Fruit fly (Drosophila melanogaster) whole organism, adult: ENCODE data around the gene Arp1.
A peak's percentile ranks its signal among the peaks of the same experiment; 100 is the strongest.

ENCODE experiments used
- CG11617 ChIP-seq: fragments of 200-800 bp; sonication (Bioruptor generic); optimal IDR thresholded peaks from 2 replicates; lab custom pipeline; 2017; ENCODE audit warnings: mild to moderate bottlenecking, missing biosample characterization, missing genetic modification reagents, missing genetic modification characterization
- CG12768 ChIP-seq: fragments of 200-800 bp; sonication (Bioruptor generic); optimal IDR thresholded peaks from 2 replicates; lab custom pipeline; 2017; ENCODE audit warnings: missing biosample characterization, missing genetic modification characterization, mild to moderate bottlenecking, moderate library complexity, missing genetic modification reagents
- CG14711 ChIP-seq: fragments of 200-800 bp; sonication (Bioruptor generic); optimal IDR thresholded peaks from 2 replicates; lab custom pipeline; 2018; ENCODE audit warnings: missing biosample characterization, mild to moderate bottlenecking, missing genetic modification characterization, moderate library complexity
- CG1620 ChIP-seq: fragments of 200-800 bp; sonication (Bioruptor generic); optimal IDR thresholded peaks from 2 replicates; lab custom pipeline; 2016; ENCODE audit warnings: missing biosample characterization, missing genetic modification characterization
- CG33017 ChIP-seq: fragments of 200-800 bp; sonication (Bioruptor generic); optimal IDR thresholded peaks from 2 replicates; lab custom pipeline; 2018; ENCODE audit warnings: missing biosample characterization, mild to moderate bottlenecking, missing genetic modification characterization, moderate library complexity
- CG5204 ChIP-seq: fragments of 200-800 bp; sonication (Bioruptor generic); optimal IDR thresholded peaks from 2 replicates; lab custom pipeline; 2016; ENCODE audit warnings: missing biosample characterization, missing genetic modification characterization
- CG7045 ChIP-seq: fragments of 200-800 bp; sonication (Bioruptor generic); optimal IDR thresholded peaks from 2 replicates; lab custom pipeline; 2017; ENCODE audit warnings: missing biosample characterization, mild to moderate bottlenecking, missing genetic modification characterization
- CG7101 ChIP-seq: fragments of 200-800 bp; sonication (Bioruptor generic); optimal IDR thresholded peaks from 2 replicates; lab custom pipeline; 2018; ENCODE audit warnings: missing biosample characterization, mild to moderate bottlenecking, missing genetic modification characterization, moderate library complexity
- Clk ChIP-seq: fragments of 200-800 bp; sonication (Bioruptor generic); optimal IDR thresholded peaks from 2 replicates; lab custom pipeline; 2017; ENCODE audit warnings: missing biosample characterization, missing genetic modification characterization
- Crg-1 ChIP-seq: fragments of 200-800 bp; sonication (Bioruptor generic); optimal IDR thresholded peaks from 2 replicates; lab custom pipeline; 2016; ENCODE audit warnings: missing biosample characterization, missing genetic modification characterization
- Hr96 ChIP-seq: fragments of 200-800 bp; sonication (Bioruptor generic); optimal IDR thresholded peaks from 2 replicates; lab custom pipeline; 2016; ENCODE audit warnings: missing biosample characterization, missing genetic modification characterization
- Mnt ChIP-seq: fragments of 200-800 bp; sonication (Bioruptor generic); optimal IDR thresholded peaks from 2 replicates; lab custom pipeline; 2016; ENCODE audit warnings: missing biosample characterization, mild to moderate bottlenecking, missing genetic modification characterization
- bab1 ChIP-seq: fragments of 200-800 bp; sonication (Bioruptor generic); optimal IDR thresholded peaks from 3 replicates; lab custom pipeline; 2019; ENCODE audit warnings: missing biosample characterization, mild to moderate bottlenecking, missing genetic modification characterization, moderate library complexity
- cic ChIP-seq: fragments of 200-800 bp; sonication (Bioruptor generic); optimal IDR thresholded peaks from 2 replicates; lab custom pipeline; 2017; ENCODE audit warnings: missing biosample characterization, mild to moderate bottlenecking, missing genetic modification characterization, moderate library complexity
- cnc ChIP-seq, 2 experiments: fragments of >200 bp; optimal IDR thresholded peaks; 2 replicates each; lab custom pipeline; 2017
- kay ChIP-seq: fragments of 200-800 bp; sonication (Bioruptor generic); peaks from one replicate; lab custom pipeline; 2016; ENCODE audit warnings: missing biosample characterization, missing genetic modification characterization, borderline replicate concordance
- ovo ChIP-seq: fragments of 200-800 bp; sonication (Bioruptor generic); optimal IDR thresholded peaks from 2 replicates; lab custom pipeline; 2016; ENCODE audit warnings: missing biosample characterization, missing genetic modification characterization
- pad ChIP-seq: fragments of 200-800 bp; sonication (Bioruptor generic); optimal IDR thresholded peaks from 3 replicates; lab custom pipeline; 2017; ENCODE audit warnings: missing biosample characterization, missing genetic modification characterization, mild to moderate bottlenecking, moderate library complexity, missing genetic modification reagents
- tj ChIP-seq: fragments of 200-800 bp; sonication (Bioruptor generic); optimal IDR thresholded peaks from 3 replicates; lab custom pipeline; 2017; ENCODE audit warnings: missing biosample characterization, mild to moderate bottlenecking, missing genetic modification characterization, moderate library complexity
- toe ChIP-seq: fragments of 200-800 bp; sonication (Bioruptor generic); optimal IDR thresholded peaks from 2 replicates; lab custom pipeline; 2016; ENCODE audit warnings: missing biosample characterization, missing genetic modification characterization

Arp1 gene

dm6 chr3R:12701994-12702494 lies 10.5 kb downstream of the Arp1 start:
- no peak for TF ChIP-seq CG12768 (GFP tag; lab: Kevin White, UChicago)
- TF ChIP-seq Clk (GFP tag; lab: Kevin White, UChicago), result no peak
- no peak for TF ChIP-seq CG14711 (tag; lab: Kevin White, UChicago)
- no peak for TF ChIP-seq Crg-1 (GFP tag; lab: Kevin White, UChicago)
- no peak for TF ChIP-seq CG7101 (tag; lab: Kevin White, UChicago)
- no peak for TF ChIP-seq toe (GFP tag; lab: Kevin White, UChicago)
- no peak for TF ChIP-seq pad (GFP tag; lab: Kevin White, UChicago)
- TF ChIP-seq CG7045 (GFP tag; lab: Kevin White, UChicago), result no peak
- TF ChIP-seq Mnt (GFP tag; lab: Kevin White, UChicago), result no peak
- TF ChIP-seq Hr96 (GFP tag; lab: Kevin White, UChicago), result no peak
- TF ChIP-seq CG5204 (GFP tag; lab: Kevin White, UChicago), result no peak
- TF ChIP-seq bab1 (GFP tag; lab: Kevin White, UChicago), result no peak
- no peak for TF ChIP-seq tj (GFP tag; lab: Kevin White, UChicago)
- TF ChIP-seq CG33017 (tag; lab: Kevin White, UChicago), result no peak

DNA sequence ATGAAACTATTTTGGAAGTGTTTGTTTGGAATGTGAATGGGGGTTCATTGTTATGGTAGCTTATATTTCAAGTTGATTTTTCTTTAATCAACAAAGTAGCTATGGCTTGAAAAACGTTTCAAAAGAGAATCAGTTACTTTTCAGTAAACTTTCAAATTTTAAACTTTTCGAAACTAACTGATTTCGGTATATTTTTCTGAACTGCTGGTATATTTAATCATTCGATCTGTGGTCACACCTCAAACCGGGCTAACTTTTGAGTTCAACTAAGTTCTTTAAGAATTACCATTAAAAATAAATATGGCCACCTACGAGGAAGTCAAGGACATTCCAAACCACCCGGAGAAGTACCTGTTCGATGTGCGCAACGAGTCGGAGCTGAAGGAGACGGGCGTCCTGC lies 13.3 kb downstream of the Arp1 start, which contains the start of gene CG12279:
Gene CG12279 (plus strand): TSS at position 234 of the 400 bp plus-strand sequence.
- TF ChIP-seq Hr96 (GFP tag; lab: Kevin White, UChicago), result no peak
- no peak for TF ChIP-seq Clk (GFP tag; lab: Kevin White, UChicago)
- TF ChIP-seq CG11617 (GFP tag; lab: Kevin White, UChicago), result no peak
- TF ChIP-seq cnc (optimal IDR thresholded peaks at IDR 0.05; lab: Kevin White, UChicago), result no peak
- TF ChIP-seq CG12768 (GFP tag; lab: Kevin White, UChicago), result no peak
- TF ChIP-seq cic (GFP tag; lab: Kevin White, UChicago), result no peak

dm6 chr3R:12712178-12713172 lies 20.9 kb downstream of the Arp1 start, which contains the start of gene PolQ:
PolQ (minus strand) TSS chr3R:12712299.
- TF ChIP-seq bab1 (GFP tag; lab: Kevin White, UChicago), result peak; percentile 24

- TF ChIP-seq Crg-1 (GFP tag; lab: Kevin White, UChicago) (no peak), CG12768 (GFP tag; lab: Kevin White, UChicago) (peak; percentile 19), CG33017 (tag; lab: Kevin White, UChicago) (peak; percentile 38), CG7045 (GFP tag; lab: Kevin White, UChicago) (no peak), Hr96 (GFP tag; lab: Kevin White, UChicago) (no peak), tj (GFP tag; lab: Kevin White, UChicago) (no peak), Mnt (GFP tag; lab: Kevin White, UChicago) (no peak), kay (GFP tag; lab: Kevin White, UChicago) (no peak), ovo (GFP tag; lab: Kevin White, UChicago) (no peak), CG14711 (tag; lab: Kevin White, UChicago) (no peak), CG5204 (GFP tag; lab: Kevin White, UChicago) (no peak), toe (GFP tag; lab: Kevin White, UChicago) (no peak), bab1 (GFP tag; lab: Kevin White, UChicago) (no peak), cic (GFP tag; lab: Kevin White, UChicago) (peak; percentile 30), cnc (optimal IDR thresholded peaks at IDR 0.05; lab: Kevin White, UChicago) (no peak)
Measured at dm6 chr3R:12715253-12715652, 23.7 kb downstream of the Arp1 start.

dm6 chr3R:12716251-12716650 lies 24.7 kb downstream of the Arp1 start:
- TF ChIP-seq CG12768 (GFP tag; lab: Kevin White, UChicago) (peak; percentile 65), CG5204 (GFP tag; lab: Kevin White, UChicago) (no peak), cic (GFP tag; lab: Kevin White, UChicago) (peak; percentile 44), CG14711 (tag; lab: Kevin White, UChicago) (no peak), pad (GFP tag; lab: Kevin White, UChicago) (peak; percentile 21), Clk (GFP tag; lab: Kevin White, UChicago) (no peak), Crg-1 (GFP tag; lab: Kevin White, UChicago) (no peak), toe (GFP tag; lab: Kevin White, UChicago) (no peak), kay (GFP tag; lab: Kevin White, UChicago) (no peak), cnc (optimal IDR thresholded peaks at IDR 0.05; lab: Kevin White, UChicago) (no peak), CG1620 (GFP tag; lab: Kevin White, UChicago) (no peak), CG7101 (tag; lab: Kevin White, UChicago) (peak; percentile 46), CG33017 (tag; lab: Kevin White, UChicago) (peak; percentile 59), tj (GFP tag; lab: Kevin White, UChicago) (peak; percentile 81), ovo (GFP tag; lab: Kevin White, UChicago) (no peak), CG7045 (GFP tag; lab: Kevin White, UChicago) (no peak), Hr96 (GFP tag; lab: Kevin White, UChicago) (no peak), bab1 (GFP tag; lab: Kevin White, UChicago) (no peak)
